Worm (Caenorhabditis elegans) whole organism, L1 larva: ENCODE results near the gene prp-18.

ENCODE experiments used
- fkh-4 ChIP-seq: sonication (generic microtip); optimal IDR thresholded peaks from 2 replicates; lab custom pipeline; 2016; ENCODE audit warnings: missing compliant biosample characterization, missing genetic modification characterization, borderline replicate concordance
- grh-1 ChIP-seq: fragments of 200-800 bp; sonication (Bioruptor generic); IDR thresholded peaks from 2 replicates; pipeline ENCODE4 v1.3.6; 2022; ENCODE audit warnings: missing genetic modification reagents, missing genetic modification characterization, missing compliant biosample characterization
- lin-15B ChIP-seq: fragments of 150-350 bp; sonication (generic microtip); optimal IDR thresholded peaks from 3 replicates; lab custom pipeline; 2014; ENCODE audit warnings: missing biosample characterization, missing genetic modification characterization
- snpc-4 ChIP-seq: fragments of 150-350 bp; optimal IDR thresholded peaks from 2 replicates; lab custom pipeline; 2014; ENCODE audit warnings: missing biosample characterization, missing genetic modification characterization
- tbx-2 ChIP-seq: sonication (generic microtip); optimal IDR thresholded peaks from 2 replicates; lab custom pipeline; 2016; ENCODE audit warnings: missing genetic modification characterization, missing compliant biosample characterization
- zag-1 ChIP-seq: fragments of 150-350 bp; optimal IDR thresholded peaks from 2 replicates; lab custom pipeline; 2014; ENCODE audit warnings: missing biosample characterization, missing genetic modification characterization

- TF ChIP-seq snpc-4 (tag; lab: Kevin White, UChicago) (no peak), grh-1 (GFP tag; lab: Robert Waterston, UW) (no peak), zag-1 (tag; lab: Kevin White, UChicago) (no peak), tbx-2 (tag; lab: Kevin White, UChicago) (no peak), lin-15B (no peak), fkh-4 (tag; lab: Kevin White, UChicago) (no peak)
Measured at ce11 chrIV:9920426-9920825, 36.2 kb upstream of the prp-18 start.
